Worm (Caenorhabditis elegans) whole organism, midembryonic: ENCODE data around the gene fbxa-164.

Source experiments
- cog-1 ChIP-seq: sonication (generic microtip); optimal IDR thresholded peaks from 2 replicates; lab custom pipeline; 2016; ENCODE audit warnings: missing genetic modification characterization, missing compliant biosample characterization
- flt-1 ChIP-seq: fragments of 200-800 bp; sonication (Bioruptor generic); IDR thresholded peaks from 2 replicates; pipeline ENCODE4 v1.3.6; 2022; ENCODE audit warnings: missing genetic modification characterization, missing compliant biosample characterization
- ref-1 ChIP-seq: fragments of 200-800 bp; sonication (Bioruptor generic); conservative IDR thresholded peaks from 2 replicates; pipeline ENCODE4 v1.3.6; 2022; ENCODE audit warnings: missing genetic modification reagents, missing genetic modification characterization, missing compliant biosample characterization
- tab-1 ChIP-seq: fragments of 200-800 bp; sonication (Bioruptor generic); IDR thresholded peaks from 2 replicates; pipeline ENCODE4 v1.3.6; 2022; ENCODE audit warnings: missing genetic modification characterization, missing compliant biosample characterization
- ztf-23 ChIP-seq: fragments of 200-800 bp; sonication (Bioruptor generic); IDR thresholded peaks from 2 replicates; pipeline ENCODE4 v1.3.6; 2022; ENCODE audit warnings: missing genetic modification reagents, missing genetic modification characterization, missing compliant biosample characterization
- ztf-29 ChIP-seq: fragments of 200-800 bp; sonication (Bioruptor generic); IDR thresholded peaks from 2 replicates; pipeline ENCODE4 v1.3.6; 2022; ENCODE audit warnings: missing genetic modification reagents, missing genetic modification characterization, missing compliant biosample characterization

DNA sequence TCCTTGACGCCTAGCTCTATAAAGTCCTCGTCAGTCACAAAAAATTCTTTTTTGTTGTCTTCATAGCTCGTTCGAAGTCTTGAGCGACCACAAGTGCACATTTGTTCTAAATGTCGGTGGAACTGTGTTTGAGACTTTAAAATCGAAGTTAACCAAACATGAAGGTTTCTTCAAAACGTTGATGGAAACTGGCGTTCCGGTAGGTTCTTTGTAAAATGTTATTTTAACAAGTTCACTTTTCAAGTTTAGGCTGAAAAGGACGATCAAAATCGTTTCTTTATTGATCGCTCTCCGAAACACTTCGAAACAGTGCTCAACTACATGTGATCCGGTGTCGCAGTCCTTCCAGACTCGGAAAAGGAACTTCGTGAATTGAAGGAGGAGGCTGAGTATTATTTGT lies 10.7 kb upstream of the fbxa-164 start, which contains the start of gene fbxa-160:
- TF ChIP-seq flt-1 (GFP tag; lab: Robert Waterston, UW) (no peak), ref-1 (GFP tag; lab: Robert Waterston, UW) (no peak), cog-1 (tag; lab: Kevin White, UChicago) (no peak), ztf-23 (no peak), ztf-29 (no peak), tab-1 (GFP tag; lab: Robert Waterston, UW) (no peak)
